Worm (Caenorhabditis elegans): ENCODE measurements around the gene R13A5.11.
A peak's percentile ranks its signal among the peaks of the same experiment; 100 is the strongest.

The R13A5.11 gene

ce11 chrIII:7571726-7572125 is 21.4 kb downstream of the R13A5.11 start:
- no peak for TF ChIP-seq flh-1 (GFP tag; optimal IDR thresholded peaks at IDR 0.05)
- TF ChIP-seq sptf-1 (tag; optimal IDR thresholded peaks at IDR 0.05), result no peak
- no peak for TF ChIP-seq M03D4.4 (tag; optimal IDR thresholded peaks at IDR 0.05)
- no peak for TF ChIP-seq nhr-237 (tag; optimal IDR thresholded peaks at IDR 0.05)
- no peak for TF ChIP-seq pha-4 (tag; optimal IDR thresholded peaks at IDR 0.05)
- no peak for TF ChIP-seq unc-39 (tag; optimal IDR thresholded peaks at IDR 0.05)
- no peak for TF ChIP-seq nhr-12 (tag; optimal IDR thresholded peaks at IDR 0.05)
- TF ChIP-seq lin-13 (tag; optimal IDR thresholded peaks at IDR 0.05), result no peak
- TF ChIP-seq nhr-76 (tag; optimal IDR thresholded peaks at IDR 0.05), result no peak
- TF ChIP-seq cnd-1 (tag; optimal IDR thresholded peaks at IDR 0.05), result no peak

- TF ChIP-seq bed-3 (GFP tag; optimal IDR thresholded peaks at IDR 0.05) (no peak), cnd-1 (tag; optimal IDR thresholded peaks at IDR 0.05) (peak; percentile 3), nhr-237 (tag; optimal IDR thresholded peaks at IDR 0.05) (peak; percentile 2), nhr-76 (tag; optimal IDR thresholded peaks at IDR 0.05) (no peak), hlh-1 (tag; optimal IDR thresholded peaks at IDR 0.05) (peak; percentile 27), flh-1 (GFP tag; optimal IDR thresholded peaks at IDR 0.05) (no peak), mep-1 (tag; optimal IDR thresholded peaks at IDR 0.05) (peak; percentile 37), elt-1 (tag; optimal IDR thresholded peaks at IDR 0.05; ENCODE audit: borderline replicate concordance, insufficient read depth) (no peak), elt-3 (tag; optimal IDR thresholded peaks at IDR 0.05) (no peak), unc-62 (GFP tag; optimal IDR thresholded peaks at IDR 0.05) (peak; percentile 84), M03D4.4 (tag; optimal IDR thresholded peaks at IDR 0.05) (no peak), mab-5 (tag; optimal IDR thresholded peaks at IDR 0.05) (no peak), ceh-43 (GFP tag; optimal IDR thresholded peaks at IDR 0.05) (no peak), nhr-2 (tag; optimal IDR thresholded peaks at IDR 0.05) (peak; percentile 46), blmp-1 (tag; optimal IDR thresholded peaks at IDR 0.05) (no peak), mls-2 (tag; optimal IDR thresholded peaks at IDR 0.05) (peak; percentile 62), ztf-11 (tag; optimal IDR thresholded peaks at IDR 0.05) (no peak), lsy-2 (tag; optimal IDR thresholded peaks at IDR 0.05) (no peak), unc-39 (tag; optimal IDR thresholded peaks at IDR 0.05) (no peak), drap-1 (GFP tag; optimal IDR thresholded peaks at IDR 0.05) (peak; percentile 75), unc-120 (tag; optimal IDR thresholded peaks at IDR 0.05; ENCODE audit: poor library complexity, severe bottlenecking) (peak; percentile 92), ces-1 (GFP tag; optimal IDR thresholded peaks at IDR 0.05) (peak; percentile 76), ham-2 (GFP tag; optimal IDR thresholded peaks at IDR 0.05) (peak; percentile 81), sem-2 (GFP tag; optimal IDR thresholded peaks at IDR 0.05) (no peak), zip-8 (tag; optimal IDR thresholded peaks at IDR 0.05) (no peak), pha-4 (tag; optimal IDR thresholded peaks at IDR 0.05) (peak; percentile 13), nhr-12 (tag; optimal IDR thresholded peaks at IDR 0.05) (no peak), tbx-8 (GFP tag; optimal IDR thresholded peaks at IDR 0.05) (peak; percentile 17), sptf-1 (tag; optimal IDR thresholded peaks at IDR 0.05) (peak; percentile 67), lin-13 (tag; optimal IDR thresholded peaks at IDR 0.05) (no peak), snpc-4 (tag; optimal IDR thresholded peaks at IDR 0.05) (no peak), ceh-83 (GFP tag; optimal IDR thresholded peaks at IDR 0.05) (no peak), lin-32 (GFP tag; optimal IDR thresholded peaks at IDR 0.05) (no peak), ceh-39 (tag; optimal IDR thresholded peaks at IDR 0.05) (peak; percentile 19), nhr-28 (tag; optimal IDR thresholded peaks at IDR 0.05) (no peak)
These were observed 22.9 kb downstream of the R13A5.11 start, which contains the start of gene R13A5.7 for ce11 chrIII:7570083-7570695. TSS of gene R13A5.7 (minus strand) at chrIII:7570133.

ce11 chrIII:7566098-7566497 is 27.0 kb downstream of the R13A5.11 start, which contains the start of gene ttr-32:
TSS of gene ttr-32 (plus strand) at chrIII:7566411.
- no peak for TF ChIP-seq hlh-1 (tag; optimal IDR thresholded peaks at IDR 0.05)
- no peak for TF ChIP-seq cnd-1 (tag; optimal IDR thresholded peaks at IDR 0.05)
- no peak for TF ChIP-seq lin-13 (tag; optimal IDR thresholded peaks at IDR 0.05)
- no peak for TF ChIP-seq mep-1 (tag; optimal IDR thresholded peaks at IDR 0.05)
- TF ChIP-seq nhr-28 (tag; optimal IDR thresholded peaks at IDR 0.05), result no peak
- no peak for TF ChIP-seq bed-3 (GFP tag; optimal IDR thresholded peaks at IDR 0.05)
- TF ChIP-seq mls-2 (tag; optimal IDR thresholded peaks at IDR 0.05), result no peak
- TF ChIP-seq drap-1 (GFP tag; optimal IDR thresholded peaks at IDR 0.05), result no peak
- no peak for TF ChIP-seq unc-39 (tag; optimal IDR thresholded peaks at IDR 0.05)
- TF ChIP-seq snpc-4 (tag; optimal IDR thresholded peaks at IDR 0.05), result no peak
- TF ChIP-seq mab-5 (tag; optimal IDR thresholded peaks at IDR 0.05), result no peak
- no peak for TF ChIP-seq ceh-83 (GFP tag; optimal IDR thresholded peaks at IDR 0.05)
- TF ChIP-seq unc-62 (GFP tag; optimal IDR thresholded peaks at IDR 0.05), result no peak

All from whole organism, mixed stage, embryonic.